Fruit fly (Drosophila melanogaster) whole organism, prepupa: ENCODE measurements around the gene mag.
A peak's percentile ranks its signal among the peaks of the same experiment; 100 is the strongest.

ENCODE experiments used
- CG6163 ChIP-seq: fragments of 200-800 bp; sonication (Bioruptor generic); IDR thresholded peaks from 3 replicates; pipeline ENCODE4 v1.3.6; 2022; ENCODE audit warnings: missing biosample characterization, missing genetic modification characterization
- Gug ChIP-seq: fragments of 200-800 bp; sonication (Bioruptor generic); IDR thresholded peaks from 2 replicates; pipeline ENCODE4 v1.3.6; 2022; ENCODE audit warnings: missing biosample characterization, missing genetic modification characterization
- achi ChIP-seq: fragments of 200-800 bp; sonication (Bioruptor generic); optimal IDR thresholded peaks from 3 replicates; lab custom pipeline; 2016; ENCODE audit warnings: missing biosample characterization, missing genetic modification characterization

DNA sequence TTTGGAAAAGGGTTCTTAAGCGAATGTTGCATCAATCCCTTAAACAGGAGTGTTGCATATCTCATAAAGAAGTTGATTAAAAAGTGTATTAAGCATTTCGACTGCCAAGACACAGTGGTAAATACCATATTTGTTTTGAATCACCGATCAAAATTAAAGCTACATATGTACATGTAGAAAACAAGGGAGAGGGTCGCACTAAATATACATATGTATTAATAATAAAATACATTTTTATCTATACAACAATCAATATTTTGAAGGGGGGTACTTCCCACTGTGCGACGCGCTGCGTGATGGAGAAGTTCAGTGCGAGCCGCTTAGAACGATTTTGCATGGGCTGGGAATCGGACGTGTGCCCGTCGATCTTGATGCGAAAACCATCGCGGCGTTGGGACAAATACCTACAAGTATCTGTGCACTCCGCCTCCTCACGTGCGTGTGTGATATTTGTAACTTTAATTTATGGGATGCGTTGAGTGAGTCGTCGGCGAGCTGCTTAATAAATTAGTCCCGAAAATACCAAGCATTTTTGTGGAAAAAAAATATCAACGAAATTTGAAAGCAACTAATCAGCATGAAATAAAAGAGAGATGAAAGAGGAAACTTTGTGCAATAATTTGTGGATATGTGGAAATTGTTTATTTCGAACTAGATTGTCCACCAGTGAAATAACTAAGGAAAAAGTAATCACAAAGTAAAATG is 15.5 kb upstream of the mag start:
- peak; percentile 85 for TF ChIP-seq Gug (GFP tag; lab: Robert Waterston, UW)
- TF ChIP-seq achi = peak; percentile 92
- peak; percentile 95 for TF ChIP-seq CG6163 (GFP tag; lab: Robert Waterston, UW)
